Worm (Caenorhabditis elegans) whole organism, late embryonic: Measurements from ENCODE around the gene coa-7.

Experiments
- T23F11.4 ChIP-seq: fragments of 200-800 bp; sonication (Bioruptor generic); optimal IDR thresholded peaks from 2 replicates; lab custom pipeline; 2018; ENCODE audit warnings: mild to moderate bottlenecking, missing genetic modification characterization, missing compliant biosample characterization
- ama-1 ChIP-seq: fragments of 150-350 bp; optimal IDR thresholded peaks from 2 replicates; lab custom pipeline; 2014
- nfya-1 ChIP-seq: sonication (generic microtip); optimal IDR thresholded peaks from 2 replicates; lab custom pipeline; 2017; ENCODE audit warnings: missing genetic modification characterization, mild to moderate bottlenecking, missing compliant biosample characterization, antibody characterized with exemption, moderate library complexity
- nhr-11 ChIP-seq: fragments of 150-350 bp; optimal IDR thresholded peaks from 2 replicates; lab custom pipeline; 2014; ENCODE audit warnings: missing biosample characterization, missing genetic modification characterization
- pha-4 ChIP-seq: fragments of 150-350 bp; optimal IDR thresholded peaks from 2 replicates; lab custom pipeline; 2018; ENCODE audit warnings: missing biosample characterization, missing genetic modification reagents, missing genetic modification characterization

DNA sequence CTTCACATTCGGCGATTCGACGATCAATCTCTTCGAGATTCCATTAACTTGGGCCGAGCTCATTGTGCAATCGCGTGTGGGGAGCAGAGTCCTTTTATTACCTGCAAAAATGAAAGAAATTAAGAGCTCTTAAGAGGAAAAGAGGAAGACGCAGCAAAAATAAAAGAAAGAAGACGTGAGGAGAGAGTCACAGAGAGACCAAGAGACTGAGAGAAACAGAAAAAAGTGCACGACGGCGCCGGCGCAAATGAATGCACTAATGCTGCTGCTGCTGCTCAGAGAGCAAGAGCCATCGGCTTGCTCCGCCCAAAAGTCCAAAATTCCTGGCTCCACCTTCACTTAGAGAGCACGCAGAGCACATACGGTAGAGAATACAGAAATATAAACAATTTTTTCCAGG, 49.3 kb upstream of the coa-7 start, which contains the start of gene inos-1:
- TF ChIP-seq nhr-11 (no peak), nfya-1 (tag; lab: Kevin White, UChicago) (no peak), T23F11.4 (no peak), pha-4 (no peak), ama-1 (no peak)
